Worm (Caenorhabditis elegans) whole organism, L1 larva: ENCODE measurements around the gene crn-3.

Experiments
- C16A3.4 ChIP-seq: fragments of 150-350 bp; optimal IDR thresholded peaks from 2 replicates; lab custom pipeline; 2014; ENCODE audit warnings: missing biosample characterization, missing genetic modification characterization
- F16B12.6 ChIP-seq: fragments of 150-350 bp; optimal IDR thresholded peaks from 2 replicates; lab custom pipeline; 2014; ENCODE audit warnings: missing biosample characterization, missing genetic modification characterization
- Y116A8C.19 ChIP-seq: sonication (generic microtip); optimal IDR thresholded peaks from 2 replicates; lab custom pipeline; 2016; ENCODE audit warnings: missing compliant biosample characterization, missing genetic modification characterization, borderline replicate concordance
- alr-1 ChIP-seq: fragments of 200-800 bp; sonication (Bioruptor generic); optimal IDR thresholded peaks from 2 replicates; lab custom pipeline; 2018; ENCODE audit warnings: borderline replicate concordance, mild to moderate bottlenecking, missing genetic modification characterization, missing compliant biosample characterization
- aly-2 ChIP-seq: fragments of 150-350 bp; optimal IDR thresholded peaks from 2 replicates; lab custom pipeline; 2014; ENCODE audit warnings: missing biosample characterization, missing genetic modification characterization
- blmp-1 ChIP-seq: fragments of 150-350 bp; optimal IDR thresholded peaks from 2 replicates; lab custom pipeline; 2014; ENCODE audit warnings: missing biosample characterization, missing genetic modification characterization
- ceh-82 ChIP-seq, 3 experiments: fragments of 150-350 bp in 1 of 3; sonication (generic microtip) in 2 of 3; optimal IDR thresholded peaks; 2 replicates each; lab custom pipeline; 2014 to 2017; ENCODE audit warnings: missing biosample characterization in 3 of 3, missing genetic modification characterization in 3 of 3
- ceh-88 ChIP-seq: fragments of 200-800 bp; sonication (Bioruptor generic); IDR thresholded peaks from 2 replicates; pipeline ENCODE4 v1.3.6; 2022; ENCODE audit warnings: missing genetic modification characterization, missing compliant biosample characterization
- ces-1 ChIP-seq: fragments of 150-350 bp; optimal IDR thresholded peaks from 2 replicates; lab custom pipeline; 2014; ENCODE audit warnings: missing biosample characterization, missing genetic modification reagents, missing genetic modification characterization
- dpl-1 ChIP-seq, 3 experiments: fragments of 150-350 bp in 2 of 3; sonication (generic microtip) in 1 of 3; optimal IDR thresholded peaks; 2 replicates each; lab custom pipeline; 2014 to 2017; ENCODE audit warnings: missing biosample characterization in 3 of 3, missing genetic modification characterization in 3 of 3, missing genetic modification reagents in 3 of 3
- dsc-1 ChIP-seq: sonication (generic microtip); optimal IDR thresholded peaks from 2 replicates; lab custom pipeline; 2016; ENCODE audit warnings: mild to moderate bottlenecking, missing genetic modification characterization, missing compliant biosample characterization
- efl-1 ChIP-seq, 4 experiments: fragments of 150-350 bp; optimal IDR thresholded peaks in 3 of 4; peaks in 1 of 4; 1 replicate in 1 of 4; 2 replicates in 3 of 4; lab custom pipeline; 2014; ENCODE audit warnings: missing biosample characterization in 2 of 4, missing genetic modification characterization in 2 of 4, missing genetic modification reagents in 2 of 4
- efl-3 ChIP-seq: fragments of 200-800 bp; sonication (Bioruptor generic); optimal IDR thresholded peaks from 2 replicates; lab custom pipeline; 2018; ENCODE audit warnings: mild to moderate bottlenecking, missing genetic modification characterization, missing compliant biosample characterization
- egl-27 ChIP-seq, 2 experiments: fragments of 150-350 bp in 1 of 2; sonication (generic microtip); optimal IDR thresholded peaks; 3 replicates each; lab custom pipeline; 2017 to 2018; ENCODE audit warnings: missing biosample characterization in 2 of 2, missing genetic modification characterization in 2 of 2, missing genetic modification reagents in 2 of 2
- elt-2 ChIP-seq: sonication (generic microtip); optimal IDR thresholded peaks from 2 replicates; lab custom pipeline; 2016; ENCODE audit warnings: missing genetic modification characterization, mild to moderate bottlenecking, inconsistent platforms, missing compliant biosample characterization, missing genetic modification reagents
- ets-5 ChIP-seq: fragments of 200-800 bp; sonication (Bioruptor generic); IDR thresholded peaks from 2 replicates; pipeline ENCODE4 v1.3.6; 2022; ENCODE audit warnings: missing genetic modification characterization, missing compliant biosample characterization
- fkh-8 ChIP-seq: sonication (generic microtip); optimal IDR thresholded peaks from 2 replicates; lab custom pipeline; 2016; ENCODE audit warnings: mild to moderate bottlenecking, missing genetic modification characterization, missing compliant biosample characterization
- grh-1 ChIP-seq: fragments of 200-800 bp; sonication (Bioruptor generic); IDR thresholded peaks from 2 replicates; pipeline ENCODE4 v1.3.6; 2022; ENCODE audit warnings: missing genetic modification reagents, missing genetic modification characterization, missing compliant biosample characterization
- hlh-17 ChIP-seq: fragments of 200-800 bp; sonication (Bioruptor generic); optimal IDR thresholded peaks from 2 replicates; lab custom pipeline; 2018; ENCODE audit warnings: missing genetic modification characterization, mild to moderate bottlenecking, missing compliant biosample characterization, moderate library complexity, borderline replicate concordance
- isw-1 ChIP-seq: fragments of 200-800 bp; sonication (Bioruptor generic); IDR thresholded peaks from 2 replicates; pipeline ENCODE4 v1.3.6; 2022; ENCODE audit warnings: missing genetic modification characterization, missing compliant biosample characterization
- lin-13 ChIP-seq: fragments of 150-350 bp; optimal IDR thresholded peaks from 2 replicates; lab custom pipeline; 2014; ENCODE audit warnings: missing biosample characterization, missing genetic modification reagents, missing genetic modification characterization
- lin-14 ChIP-seq: fragments of 200-800 bp; sonication (Bioruptor generic); optimal IDR thresholded peaks from 2 replicates; lab custom pipeline; 2018; ENCODE audit warnings: mild to moderate bottlenecking, missing genetic modification characterization, moderate library complexity, missing compliant biosample characterization
- lin-35 ChIP-seq, 2 experiments: fragments of 150-350 bp; optimal IDR thresholded peaks; 2 replicates each; lab custom pipeline; 2014; ENCODE audit warnings: missing biosample characterization in 2 of 2, missing genetic modification characterization in 2 of 2, missing genetic modification reagents in 2 of 2
- lin-39 ChIP-seq: fragments of 150-350 bp; optimal IDR thresholded peaks from 2 replicates; lab custom pipeline; 2014; ENCODE audit warnings: missing biosample characterization, missing genetic modification reagents, missing genetic modification characterization
- lir-3 ChIP-seq: sonication (generic microtip); optimal IDR thresholded peaks from 2 replicates; lab custom pipeline; 2016; ENCODE audit warnings: mild to moderate bottlenecking, missing genetic modification characterization, moderate library complexity, missing compliant biosample characterization; ENCODE audit not compliant: poor library complexity
- lsy-2 ChIP-seq, 2 experiments: fragments of 150-350 bp; optimal IDR thresholded peaks; 2 replicates each; lab custom pipeline; 2014; ENCODE audit warnings: missing biosample characterization in 2 of 2, missing genetic modification characterization in 2 of 2
- mab-9 ChIP-seq: fragments of 200-800 bp; sonication (Bioruptor generic); IDR thresholded peaks from 2 replicates; pipeline ENCODE4 v1.3.6; 2022; ENCODE audit warnings: missing genetic modification reagents, missing genetic modification characterization, missing compliant biosample characterization
- mdl-1 ChIP-seq, 2 experiments: fragments of 150-350 bp; optimal IDR thresholded peaks; 2 replicates each; lab custom pipeline; 2014 to 2017; ENCODE audit warnings: missing biosample characterization in 2 of 2, missing genetic modification characterization in 2 of 2, inconsistent platforms in 1 of 2
- mep-1 ChIP-seq: fragments of 150-350 bp; optimal IDR thresholded peaks from 2 replicates; lab custom pipeline; 2014; ENCODE audit warnings: missing biosample characterization, missing genetic modification characterization
- nhr-11 ChIP-seq: fragments of 150-350 bp; optimal IDR thresholded peaks from 2 replicates; lab custom pipeline; 2014; ENCODE audit warnings: missing biosample characterization, missing genetic modification characterization
- nhr-12 ChIP-seq: sonication (generic microtip); optimal IDR thresholded peaks from 2 replicates; lab custom pipeline; 2017; ENCODE audit warnings: missing biosample characterization, missing genetic modification characterization
- nhr-19 ChIP-seq: fragments of 200-800 bp; sonication (Bioruptor generic); conservative IDR thresholded peaks from 2 replicates; pipeline ENCODE4 v1.3.6; 2022; ENCODE audit warnings: missing genetic modification characterization, missing compliant biosample characterization
- nhr-20 ChIP-seq: sonication (generic microtip); optimal IDR thresholded peaks from 2 replicates; lab custom pipeline; 2016; ENCODE audit warnings: mild to moderate bottlenecking, missing genetic modification characterization, missing compliant biosample characterization
- nhr-71 ChIP-seq: sonication (generic microtip); optimal IDR thresholded peaks from 2 replicates; lab custom pipeline; 2016; ENCODE audit warnings: mild to moderate bottlenecking, missing genetic modification characterization, moderate library complexity, missing compliant biosample characterization
- nhr-90 ChIP-seq: sonication (generic microtip); optimal IDR thresholded peaks from 2 replicates; lab custom pipeline; 2016; ENCODE audit warnings: mild to moderate bottlenecking, missing genetic modification characterization, missing compliant biosample characterization; ENCODE audit not compliant: poor library complexity
- pax-3 ChIP-seq: fragments of 200-800 bp; sonication (Bioruptor generic); optimal IDR thresholded peaks from 2 replicates; lab custom pipeline; 2018; ENCODE audit warnings: mild to moderate bottlenecking, missing genetic modification characterization, moderate library complexity, missing compliant biosample characterization
- rnt-1 ChIP-seq: sonication (generic microtip); optimal IDR thresholded peaks from 2 replicates; lab custom pipeline; 2016; ENCODE audit warnings: mild to moderate bottlenecking, missing genetic modification characterization, moderate library complexity, missing compliant biosample characterization
- snu-23 ChIP-seq: sonication (generic microtip); optimal IDR thresholded peaks from 2 replicates; lab custom pipeline; 2016; ENCODE audit warnings: missing genetic modification characterization, missing compliant biosample characterization
- sox-4 ChIP-seq: sonication (generic microtip); optimal IDR thresholded peaks from 2 replicates; lab custom pipeline; 2016; ENCODE audit warnings: missing genetic modification characterization, missing compliant biosample characterization
- sptf-1 ChIP-seq: fragments of 150-350 bp; optimal IDR thresholded peaks from 2 replicates; lab custom pipeline; 2014; ENCODE audit warnings: missing biosample characterization, missing genetic modification characterization
- swsn-7 ChIP-seq: sonication (generic microtip); optimal IDR thresholded peaks from 2 replicates; lab custom pipeline; 2016; ENCODE audit warnings: missing genetic modification characterization, missing compliant biosample characterization
- tbx-2 ChIP-seq: sonication (generic microtip); optimal IDR thresholded peaks from 2 replicates; lab custom pipeline; 2016; ENCODE audit warnings: missing genetic modification characterization, missing compliant biosample characterization
- tlp-1 ChIP-seq: fragments of 150-350 bp; optimal IDR thresholded peaks from 2 replicates; lab custom pipeline; 2014; ENCODE audit warnings: missing biosample characterization, missing genetic modification characterization
- unc-130 ChIP-seq: fragments of 150-350 bp; optimal IDR thresholded peaks from 2 replicates; lab custom pipeline; 2017; ENCODE audit warnings: missing biosample characterization, missing genetic modification characterization, inconsistent platforms
- unc-86 ChIP-seq: sonication (generic microtip); optimal IDR thresholded peaks from 2 replicates; lab custom pipeline; 2016; ENCODE audit warnings: missing genetic modification characterization, missing compliant biosample characterization
- zag-1 ChIP-seq: fragments of 150-350 bp; optimal IDR thresholded peaks from 2 replicates; lab custom pipeline; 2014; ENCODE audit warnings: missing biosample characterization, missing genetic modification characterization
- ztf-11 ChIP-seq, 2 experiments: sonication (generic microtip); optimal IDR thresholded peaks; 2 replicates each; lab custom pipeline; 2016 to 2017; ENCODE audit warnings: missing genetic modification characterization in 2 of 2, missing biosample characterization in 1 of 2, missing compliant biosample characterization in 1 of 2
- ztf-4 ChIP-seq: fragments of 150-350 bp; optimal IDR thresholded peaks from 2 replicates; lab custom pipeline; 2014; ENCODE audit warnings: missing biosample characterization, missing genetic modification characterization

Gene crn-3

DNA sequence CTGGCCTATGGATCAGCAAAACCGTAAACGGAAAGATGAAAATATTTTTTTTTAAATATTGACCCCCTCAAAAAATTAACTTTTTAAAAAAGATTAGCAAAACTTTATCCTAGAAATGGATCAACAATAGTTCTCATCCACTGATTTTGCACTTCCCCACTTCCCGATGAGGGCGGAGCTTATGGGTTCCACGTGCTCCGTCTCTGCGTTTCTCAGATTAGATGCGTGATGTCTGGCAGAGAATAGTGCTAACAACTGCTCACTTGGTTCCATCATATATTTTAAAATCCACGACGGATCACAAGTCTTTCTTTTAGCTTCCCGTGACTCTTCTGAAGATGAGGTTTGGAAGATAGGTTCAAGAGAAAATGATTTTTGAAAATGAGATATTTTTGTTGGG, 29.5 kb upstream of the crn-3 start:
- TF ChIP-seq grh-1 (GFP tag; lab: Robert Waterston, UW) (no peak), unc-86 (tag; lab: Kevin White, UChicago) (no peak), snu-23 (GFP tag; lab: Kevin White, UChicago) (no peak), mab-9 (GFP tag; lab: Robert Waterston, UW) (no peak), efl-1 (optimal IDR thresholded peaks at IDR 0.05; lab: Kevin White, UChicago) (peak in 1 of 2 experiments; percentile 3), efl-1 (GFP tag; optimal IDR thresholded peaks at IDR 0.05 in 1 of 2; lab: Kevin White, UChicago) (peak in 1 of 2 experiments; percentile 89), dsc-1 (tag; lab: Kevin White, UChicago) (no peak), rnt-1 (peak; percentile 85), lin-14 (GFP tag; lab: Kevin White, UChicago) (peak; percentile 61), swsn-7 (tag; lab: Kevin White, UChicago) (no peak), ztf-4 (peak; percentile 14), egl-27 (tag; optimal IDR thresholded peaks at IDR 0.05; lab: Kevin White, UChicago) (no peak), nhr-90 (tag; lab: Kevin White, UChicago) (no peak), lin-39 (tag; lab: Kevin White, UChicago) (no peak), mep-1 (peak; percentile 18), sptf-1 (tag; lab: Kevin White, UChicago) (no peak), dpl-1 (GFP tag; optimal IDR thresholded peaks at IDR 0.05; lab: Kevin White, UChicago) (peak in 1 of 3 experiments; percentile 2), nhr-12 (tag; lab: Kevin White, UChicago) (no peak), C16A3.4 (tag; lab: Kevin White, UChicago) (no peak), pax-3 (tag; lab: Kevin White, UChicago) (no peak), mdl-1 (tag; optimal IDR thresholded peaks at IDR 0.05; lab: Kevin White, UChicago) (peak in 1 of 2 experiments; percentile 87), hlh-17 (no peak), alr-1 (tag; lab: Kevin White, UChicago) (no peak), elt-2 (tag; lab: Kevin White, UChicago) (no peak), ceh-82 (tag; optimal IDR thresholded peaks at IDR 0.05; lab: Kevin White, UChicago) (no peak), ets-5 (GFP tag; lab: Robert Waterston, UW) (no peak), ces-1 (no peak), lin-13 (no peak), Y116A8C.19 (tag; lab: Kevin White, UChicago) (no peak), fkh-8 (tag; lab: Kevin White, UChicago) (no peak), nhr-20 (tag; lab: Kevin White, UChicago) (no peak), lir-3 (tag; lab: Kevin White, UChicago) (peak; percentile 45), efl-3 (no peak), blmp-1 (tag; lab: Kevin White, UChicago) (no peak), lin-35 (GFP tag; optimal IDR thresholded peaks at IDR 0.05; lab: Kevin White, UChicago) (no peak), nhr-11 (tag; lab: Kevin White, UChicago) (peak; percentile 1), nhr-71 (tag; lab: Kevin White, UChicago) (peak; percentile 37), lsy-2 (tag; optimal IDR thresholded peaks at IDR 0.05; lab: Kevin White, UChicago) (peak; percentile 41 to 43), tbx-2 (tag; lab: Kevin White, UChicago) (no peak), zag-1 (no peak), nhr-19 (GFP tag; lab: Robert Waterston, UW) (peak; percentile 34; the same call in 1 of the 2 replicates), tlp-1 (tag; lab: Kevin White, UChicago) (no peak), F16B12.6 (tag; lab: Kevin White, UChicago) (no peak), ceh-88 (GFP tag; lab: Robert Waterston, UW) (no peak), aly-2 (tag; lab: Kevin White, UChicago) (no peak), isw-1 (GFP tag; lab: Robert Waterston, UW) (no peak), sox-4 (tag; lab: Kevin White, UChicago) (no peak), unc-130 (tag; lab: Kevin White, UChicago) (peak; percentile 65), ztf-11 (tag; optimal IDR thresholded peaks at IDR 0.05; lab: Kevin White, UChicago) (no peak)
